Fruit fly (Drosophila melanogaster) whole organism, embryonic: ENCODE results near the gene Nepl14.

Source experiments
- ATbp ChIP-seq: fragments of 200-800 bp; sonication (Bioruptor generic); optimal IDR thresholded peaks from 2 replicates; lab custom pipeline; 2017; ENCODE audit warnings: missing biosample characterization, mild to moderate bottlenecking, missing genetic modification characterization, missing genetic modification reagents
- Aef1 ChIP-seq: fragments of 200-800 bp; sonication (Bioruptor generic); IDR thresholded peaks from 3 replicates; pipeline ENCODE4 v1.3.6; 2022; ENCODE audit warnings: missing biosample characterization, missing genetic modification characterization
- CG10979 ChIP-seq: fragments of 200-800 bp; sonication (Bioruptor generic); optimal IDR thresholded peaks from 2 replicates; lab custom pipeline; 2018; ENCODE audit warnings: missing biosample characterization, mild to moderate bottlenecking, missing genetic modification characterization, moderate library complexity
- CG12155 ChIP-seq: fragments of 200-800 bp; sonication (Bioruptor generic); optimal IDR thresholded peaks from 3 replicates; lab custom pipeline; 2016; ENCODE audit warnings: missing biosample characterization, missing genetic modification characterization
- CG12299 ChIP-seq: fragments of 200-800 bp; sonication (Bioruptor generic); optimal IDR thresholded peaks from 2 replicates; lab custom pipeline; 2018; ENCODE audit warnings: missing biosample characterization, mild to moderate bottlenecking, missing genetic modification characterization
- CG14014 ChIP-seq: fragments of 200-800 bp; sonication (Bioruptor generic); IDR thresholded peaks from 2 replicates; pipeline ENCODE4 v1.3.6; 2022; ENCODE audit warnings: missing biosample characterization, missing genetic modification characterization
- CG14965 ChIP-seq: fragments of 200-800 bp; sonication (Bioruptor generic); optimal IDR thresholded peaks from 2 replicates; lab custom pipeline; 2016; ENCODE audit warnings: missing biosample characterization, missing genetic modification characterization, borderline replicate concordance
- CG15514 ChIP-seq: fragments of 200-800 bp; sonication (Bioruptor generic); optimal IDR thresholded peaks from 3 replicates; lab custom pipeline; 2017; ENCODE audit warnings: missing biosample characterization, missing genetic modification characterization, mild to moderate bottlenecking, moderate library complexity, missing genetic modification reagents
- CG15601 ChIP-seq: fragments of 200-800 bp; sonication (Bioruptor generic); optimal IDR thresholded peaks from 3 replicates; lab custom pipeline; 2019; ENCODE audit warnings: missing biosample characterization, mild to moderate bottlenecking, missing genetic modification characterization, moderate library complexity
- CG17361 ChIP-seq: fragments of 200-800 bp; sonication (Bioruptor generic); IDR thresholded peaks from 3 replicates; pipeline ENCODE4 v1.3.6; 2022; ENCODE audit warnings: missing biosample characterization, missing genetic modification characterization
- CG17829 ChIP-seq: fragments of 200-800 bp; optimal IDR thresholded peaks from 2 replicates; lab custom pipeline; 2019; ENCODE audit warnings: missing biosample characterization, mild to moderate bottlenecking, missing genetic modification characterization, moderate library complexity
- CG30431 ChIP-seq: fragments of 200-800 bp; sonication (Bioruptor generic); optimal IDR thresholded peaks from 2 replicates; lab custom pipeline; 2017; ENCODE audit warnings: missing biosample characterization, missing genetic modification characterization
- CG3281 ChIP-seq: fragments of 200-800 bp; sonication (Bioruptor generic); optimal IDR thresholded peaks from 3 replicates; lab custom pipeline; 2017; ENCODE audit warnings: missing biosample characterization, mild to moderate bottlenecking, missing genetic modification characterization
- CG34376 ChIP-seq: fragments of 200-800 bp; sonication (Bioruptor generic); optimal IDR thresholded peaks from 2 replicates; lab custom pipeline; 2018; ENCODE audit warnings: missing biosample characterization, mild to moderate bottlenecking, missing genetic modification characterization
- CG5180 ChIP-seq: fragments of 200-800 bp; sonication (Bioruptor generic); optimal IDR thresholded peaks from 3 replicates; lab custom pipeline; 2017; ENCODE audit warnings: missing biosample characterization, missing genetic modification characterization, mild to moderate bottlenecking, moderate library complexity, missing genetic modification reagents
- CG6272 ChIP-seq: fragments of 200-800 bp; sonication (Bioruptor generic); IDR thresholded peaks from 2 replicates; pipeline ENCODE4 v1.3.6; 2022; ENCODE audit warnings: missing biosample characterization, missing genetic modification characterization
- Dad ChIP-seq: fragments of 200-800 bp; sonication (Bioruptor generic); optimal IDR thresholded peaks from 3 replicates; lab custom pipeline; 2016; ENCODE audit warnings: missing biosample characterization, missing genetic modification characterization
- Doc2 ChIP-seq: fragments of 200-800 bp; sonication (Bioruptor generic); IDR thresholded peaks from 2 replicates; pipeline ENCODE4 v1.3.6; 2022; ENCODE audit warnings: missing biosample characterization, missing genetic modification characterization
- Dp ChIP-seq: fragments of 200-800 bp; sonication (Bioruptor generic); optimal IDR thresholded peaks from 2 replicates; lab custom pipeline; 2018; ENCODE audit warnings: missing biosample characterization, mild to moderate bottlenecking, missing genetic modification characterization, moderate library complexity
- Dref ChIP-seq: fragments of 200-800 bp; sonication (Bioruptor generic); IDR thresholded peaks from 2 replicates; pipeline ENCODE4 v1.3.6; 2022; ENCODE audit warnings: missing biosample characterization, missing genetic modification characterization
- Fer2 ChIP-seq: fragments of 200-800 bp; sonication (Bioruptor generic); optimal IDR thresholded peaks from 2 replicates; lab custom pipeline; 2018; ENCODE audit warnings: missing biosample characterization, mild to moderate bottlenecking, missing genetic modification characterization, moderate library complexity
- GATAe ChIP-seq: fragments of 200-800 bp; sonication (Bioruptor generic); conservative IDR thresholded peaks from 2 replicates; pipeline ENCODE4 v1.3.6; 2022; ENCODE audit warnings: missing biosample characterization, missing genetic modification characterization
- HmgZ ChIP-seq: fragments of 200-800 bp; sonication (Bioruptor generic); optimal IDR thresholded peaks from 2 replicates; lab custom pipeline; 2018; ENCODE audit warnings: missing biosample characterization, mild to moderate bottlenecking, missing genetic modification characterization
- Myb ChIP-seq: fragments of 200-800 bp; sonication (Bioruptor generic); optimal IDR thresholded peaks from 2 replicates; lab custom pipeline; 2016; ENCODE audit warnings: missing biosample characterization, missing genetic modification characterization
- NK7.1 ChIP-seq: fragments of 200-800 bp; sonication (Bioruptor generic); optimal IDR thresholded peaks from 3 replicates; lab custom pipeline; 2016; ENCODE audit warnings: missing biosample characterization, missing genetic modification characterization
- Opbp ChIP-seq: fragments of 200-800 bp; sonication (Bioruptor generic); IDR thresholded peaks from 3 replicates; pipeline ENCODE4 v1.3.6; 2022; ENCODE audit warnings: missing biosample characterization, missing genetic modification characterization; ENCODE audit not compliant: partially characterized antibody
- Rx ChIP-seq: fragments of 200-800 bp; sonication (Bioruptor generic); IDR thresholded peaks from 2 replicates; pipeline ENCODE4 v1.3.6; 2022; ENCODE audit warnings: missing biosample characterization, missing genetic modification characterization
- Trl ChIP-seq, 3 experiments: fragments of >200 bp in 2 of 3; fragments of 200-800 bp in 1 of 3; sonication (Bioruptor generic) in 1 of 3; optimal IDR thresholded peaks; 2 replicates in 1 of 3; 3 replicates in 2 of 3; lab custom pipeline; 2016 to 2017; ENCODE audit warnings: missing biosample characterization in 1 of 3, missing genetic modification characterization in 1 of 3
- Usf ChIP-seq: fragments of 200-800 bp; sonication (Bioruptor generic); optimal IDR thresholded peaks from 2 replicates; lab custom pipeline; 2017; ENCODE audit warnings: missing genotype, missing biosample characterization, missing genetic modification characterization
- Vsx1 ChIP-seq: fragments of 200-800 bp; sonication (Bioruptor generic); optimal IDR thresholded peaks from 2 replicates; lab custom pipeline; 2017; ENCODE audit warnings: missing biosample characterization, mild to moderate bottlenecking, missing genetic modification characterization, missing genetic modification reagents
- Xrp1 ChIP-seq: fragments of 200-800 bp; sonication (Bioruptor generic); IDR thresholded peaks from 2 replicates; pipeline ENCODE4 v1.3.6; 2022; ENCODE audit warnings: missing biosample characterization, missing genetic modification characterization
- bcd ChIP-seq: fragments of 200-800 bp; sonication (Bioruptor generic); optimal IDR thresholded peaks from 2 replicates; lab custom pipeline; 2017; ENCODE audit warnings: missing biosample characterization, mild to moderate bottlenecking, missing genetic modification characterization
- bigmax ChIP-seq: fragments of 200-800 bp; sonication (Bioruptor generic); optimal IDR thresholded peaks from 2 replicates; lab custom pipeline; 2018; ENCODE audit warnings: missing biosample characterization, mild to moderate bottlenecking, missing genetic modification characterization
- cas ChIP-seq: fragments of 200-800 bp; sonication (Bioruptor generic); IDR thresholded peaks from 2 replicates; pipeline ENCODE4 v1.3.6; 2022; ENCODE audit warnings: missing biosample characterization, missing genetic modification characterization
- ci ChIP-seq: fragments of 200-800 bp; sonication (Bioruptor generic); IDR thresholded peaks from 3 replicates; pipeline ENCODE4 v1.3.6; 2022; ENCODE audit warnings: missing biosample characterization, missing genetic modification characterization
- dan ChIP-seq: fragments of 200-800 bp; sonication (Bioruptor generic); IDR thresholded peaks from 2 replicates; pipeline ENCODE4 v1.3.6; 2022; ENCODE audit warnings: missing biosample characterization, missing genetic modification characterization
- gt ChIP-seq: fragments of 200-800 bp; sonication (Bioruptor generic); IDR thresholded peaks from 2 replicates; pipeline ENCODE4 v1.3.6; 2022; ENCODE audit warnings: missing biosample characterization, missing genetic modification characterization
- her ChIP-seq: fragments of 200-800 bp; sonication (Bioruptor generic); optimal IDR thresholded peaks from 2 replicates; lab custom pipeline; 2016; ENCODE audit warnings: missing biosample characterization, missing genetic modification characterization
- lbe ChIP-seq: fragments of 200-800 bp; sonication (Bioruptor generic); optimal IDR thresholded peaks from 2 replicates; lab custom pipeline; 2016; ENCODE audit warnings: missing biosample characterization, mild to moderate bottlenecking, missing genetic modification characterization
- mld ChIP-seq: fragments of 200-800 bp; sonication (Bioruptor generic); IDR thresholded peaks from 3 replicates; pipeline ENCODE4 v1.3.6; 2022; ENCODE audit warnings: missing biosample characterization, missing genetic modification characterization; ENCODE audit not compliant: partially characterized antibody
- org-1 ChIP-seq: fragments of 200-800 bp; sonication (Bioruptor generic); optimal IDR thresholded peaks from 2 replicates; lab custom pipeline; 2017; ENCODE audit warnings: missing biosample characterization, missing genetic modification characterization
- pb ChIP-seq: fragments of 200-800 bp; sonication (Bioruptor generic); optimal IDR thresholded peaks from 3 replicates; lab custom pipeline; 2016; ENCODE audit warnings: missing biosample characterization, missing genetic modification characterization
- rib ChIP-seq: fragments of 200-800 bp; sonication (Bioruptor generic); IDR thresholded peaks from 2 replicates; pipeline ENCODE4 v1.3.6; 2022; ENCODE audit warnings: missing biosample characterization, missing genetic modification characterization
- schlank ChIP-seq: fragments of 200-800 bp; sonication (Bioruptor generic); optimal IDR thresholded peaks from 2 replicates; lab custom pipeline; 2018; ENCODE audit warnings: missing biosample characterization, mild to moderate bottlenecking, missing genetic modification characterization
- sd ChIP-seq: fragments of 200-800 bp; sonication (Bioruptor generic); optimal IDR thresholded peaks from 3 replicates; lab custom pipeline; 2018; ENCODE audit warnings: missing biosample characterization, mild to moderate bottlenecking, missing genetic modification characterization, moderate library complexity
- slou ChIP-seq: fragments of 200-800 bp; sonication (Bioruptor generic); optimal IDR thresholded peaks from 3 replicates; lab custom pipeline; 2016; ENCODE audit warnings: missing biosample characterization, missing genetic modification characterization
- sob ChIP-seq: fragments of 200-800 bp; sonication (Bioruptor generic); IDR thresholded peaks from 2 replicates; pipeline ENCODE4 v1.3.6; 2022; ENCODE audit warnings: missing biosample characterization, missing genetic modification characterization
- tx ChIP-seq: fragments of 200-800 bp; sonication (Bioruptor generic); optimal IDR thresholded peaks from 2 replicates; lab custom pipeline; 2016; ENCODE audit warnings: missing biosample characterization, missing genetic modification characterization
- z ChIP-seq: fragments of 200-800 bp; sonication (Bioruptor generic); IDR thresholded peaks from 3 replicates; pipeline ENCODE4 v1.3.6; 2022; ENCODE audit warnings: missing biosample characterization, missing genetic modification characterization

Nepl14 gene

DNA sequence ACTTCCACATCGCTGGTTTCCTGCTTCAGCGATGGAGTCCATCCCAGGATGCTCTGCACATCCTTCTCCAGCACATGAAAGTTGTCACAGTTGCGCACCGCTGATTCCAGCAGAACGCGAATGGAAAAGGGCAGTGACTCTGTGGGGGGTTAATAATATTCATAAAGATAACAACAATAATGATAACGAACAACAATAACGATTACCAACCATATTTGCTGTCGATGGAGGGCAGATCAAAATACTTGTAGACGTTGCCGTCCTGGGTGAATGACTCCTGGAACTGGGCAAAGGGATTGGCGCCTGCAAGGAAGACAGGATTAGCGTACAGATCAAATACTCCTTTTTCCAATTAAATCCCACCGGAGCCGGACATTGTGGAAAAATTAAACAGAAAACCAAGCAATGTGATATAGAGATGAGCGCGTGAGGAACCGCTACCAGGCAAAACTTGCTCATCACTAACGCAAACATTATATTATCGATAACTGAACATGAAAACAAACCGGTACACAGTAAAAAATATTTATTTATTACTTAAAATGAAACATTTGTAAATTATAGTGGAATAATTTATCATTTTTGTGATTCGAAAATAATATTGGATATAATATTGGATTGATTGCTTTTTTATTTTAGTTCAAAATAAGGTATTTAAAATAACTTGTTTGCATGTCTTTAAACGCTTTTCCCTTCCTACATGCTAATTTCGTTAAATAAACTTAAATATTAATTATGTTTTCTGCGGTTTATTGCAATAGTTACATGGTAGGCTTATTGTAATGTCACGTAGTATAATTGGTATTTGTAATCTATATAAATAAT, 39.1 kb downstream of the Nepl14 start, which contains the start of gene Irp-1A (continued):
- TF ChIP-seq cas (GFP tag; lab: Robert Waterston, UW), result peak; percentile 28; the same call in 1 of the 2 replicates
- peak; percentile 35; the same call in 1 of the 2 replicates for TF ChIP-seq GATAe (GFP tag; lab: Robert Waterston, UW)
- TF ChIP-seq Opbp, result peak; percentile 85
- peak; percentile 76 for TF ChIP-seq HmgZ (tag; lab: Kevin White, UChicago)
- TF ChIP-seq dan (GFP tag; lab: Robert Waterston, UW), result no peak
- no peak for TF ChIP-seq Trl (optimal IDR thresholded peaks at IDR 0.05; lab: Kevin White, UChicago)
- TF ChIP-seq Trl (GFP tag; optimal IDR thresholded peaks at IDR 0.05; lab: Kevin White, UChicago), result no peak
- no peak for TF ChIP-seq gt
- TF ChIP-seq Rx (GFP tag; lab: Robert Waterston, UW), result no peak
- no peak for TF ChIP-seq tx
- peak; percentile 70 for TF ChIP-seq CG15601
- TF ChIP-seq ATbp, result peak; percentile 21
- TF ChIP-seq pb, result no peak
- peak; percentile 21 for TF ChIP-seq schlank (tag; lab: Kevin White, UChicago)
- TF ChIP-seq CG3281 (GFP tag; lab: Kevin White, UChicago), result peak; percentile 76
- peak; percentile 82 for TF ChIP-seq ci (GFP tag; lab: Robert Waterston, UW)
- peak; percentile 87 for TF ChIP-seq sob (GFP tag; lab: Robert Waterston, UW)
- TF ChIP-seq CG14965 (GFP tag; lab: Kevin White, UChicago), result no peak
- no peak for TF ChIP-seq Dad (GFP tag; lab: Kevin White, UChicago)
- peak; percentile 33 for TF ChIP-seq CG5180
- TF ChIP-seq CG14014, result peak; percentile 81
- no peak for TF ChIP-seq bigmax (GFP tag; lab: Kevin White, UChicago)
- peak; percentile 7 for TF ChIP-seq CG34376 (GFP tag; lab: Kevin White, UChicago)
- peak; percentile 51 for TF ChIP-seq sd (tag; lab: Kevin White, UChicago)
- TF ChIP-seq CG12299, result peak; percentile 62
- TF ChIP-seq slou (GFP tag; lab: Kevin White, UChicago), result peak; percentile 54
- 0 out of 2 replicates have a peak, but pooled peaks have one; percentile 17 for TF ChIP-seq rib (GFP tag; lab: Robert Waterston, UW)
- TF ChIP-seq mld (GFP tag; lab: Robert Waterston, UW), result peak; percentile 58; the same call in 2 of the 3 replicates
- TF ChIP-seq NK7.1 (GFP tag; lab: Kevin White, UChicago), result no peak
- peak; percentile 81 for TF ChIP-seq CG17829 (tag; lab: Kevin White, UChicago)
- TF ChIP-seq Fer2 (tag; lab: Kevin White, UChicago), result peak; percentile 37
- peak; percentile 87 for TF ChIP-seq CG17361 (GFP tag; lab: Robert Waterston, UW)
- TF ChIP-seq Doc2 (GFP tag; lab: Robert Waterston, UW), result no peak
- TF ChIP-seq CG10979, result peak; percentile 80
- TF ChIP-seq bcd (GFP tag; lab: Kevin White, UChicago), result peak; percentile 55
- TF ChIP-seq Usf, result peak; percentile 13
- peak; percentile 78 for TF ChIP-seq CG15514 (GFP tag; lab: Kevin White, UChicago)
- TF ChIP-seq CG6272 (GFP tag; lab: Robert Waterston, UW), result peak; percentile 61
- peak; percentile 34 for TF ChIP-seq her (GFP tag; lab: Kevin White, UChicago)
- no peak for TF ChIP-seq CG30431
- peak; percentile 56; the same call in 1 of the 3 replicates for TF ChIP-seq Aef1 (GFP tag; lab: Robert Waterston, UW)
- peak; percentile 41 for TF ChIP-seq Myb
- no peak for TF ChIP-seq z (GFP tag; lab: Robert Waterston, UW)
- peak; percentile 81 for TF ChIP-seq Dref
- TF ChIP-seq lbe (GFP tag; lab: Kevin White, UChicago), result peak; percentile 56
- peak; percentile 76 for TF ChIP-seq Xrp1
- TF ChIP-seq CG12155 (GFP tag; lab: Kevin White, UChicago), result peak; percentile 69
- TF ChIP-seq Dp (GFP tag; lab: Kevin White, UChicago), result peak; percentile 37
- no peak for TF ChIP-seq org-1 (GFP tag; lab: Kevin White, UChicago)
- peak; percentile 57 for TF ChIP-seq Vsx1
